Fruit fly (Drosophila melanogaster): ENCODE results near the gene CG33177.

The CG33177 gene

dm6 chrX:15074646-15075351, 6.4 kb upstream of the CG33177 start (continued):
- peak; percentile 94 for TF ChIP-seq Fer1 (GFP tag; optimal IDR thresholded peaks at IDR 0.05)
- TF ChIP-seq tna (GFP tag; IDR thresholded peaks at IDR 0.05; ENCODE audit: partially characterized antibody) = no peak
- peak; percentile 88 for TF ChIP-seq rib (GFP tag; IDR thresholded peaks at IDR 0.05)
- no peak for TF ChIP-seq knrl (GFP tag; IDR thresholded peaks at IDR 0.05; ENCODE audit: partially characterized antibody)
- TF ChIP-seq Hey (tag; optimal IDR thresholded peaks at IDR 0.05) = peak; percentile 67
- TF ChIP-seq CG2199 (GFP tag; IDR thresholded peaks at IDR 0.05) = no peak
- TF ChIP-seq bbx (GFP tag; IDR thresholded peaks at IDR 0.05; ENCODE audit: partially characterized antibody) = no peak
- peak; percentile 83 to 84 for TF ChIP-seq bsh (GFP tag; optimal IDR thresholded peaks at IDR 0.05)
- no peak for TF ChIP-seq cad (GFP tag; optimal IDR thresholded peaks at IDR 0.05)
- TF ChIP-seq Trl (optimal IDR thresholded peaks at IDR 0.05) = peak; percentile 52 to 73
- TF ChIP-seq Trl (GFP tag; optimal IDR thresholded peaks at IDR 0.05) = peak; percentile 93
- peak; percentile 64 for TF ChIP-seq Nf-YB (GFP tag; optimal IDR thresholded peaks at IDR 0.05)
- peak; percentile 86 for TF ChIP-seq CG13775 (GFP tag; optimal IDR thresholded peaks at IDR 0.05)
- TF ChIP-seq ap (GFP tag; IDR thresholded peaks at IDR 0.05) = peak; percentile 62
- TF ChIP-seq CG33213 (GFP tag; optimal IDR thresholded peaks at IDR 0.05) = peak; percentile 81
- TF ChIP-seq btn (GFP tag; optimal IDR thresholded peaks at IDR 0.05) = peak; percentile 64
- TF ChIP-seq amos (GFP tag; IDR thresholded peaks at IDR 0.05; ENCODE audit: partially characterized antibody) = peak; percentile 18; the same call in 1 of the 2 replicates
- peak; percentile 52 for TF ChIP-seq CG17186 (GFP tag; optimal IDR thresholded peaks at IDR 0.05)
- peak; percentile 85 for TF ChIP-seq H15 (GFP tag; IDR thresholded peaks at IDR 0.05)
- TF ChIP-seq Hand (GFP tag; optimal IDR thresholded peaks at IDR 0.05) = peak; percentile 80
- TF ChIP-seq Pdp1 (GFP tag; optimal IDR thresholded peaks at IDR 0.05) = peak; percentile 91 to 93
- peak; percentile 86 for TF ChIP-seq CG9817 (tag; optimal IDR thresholded peaks at IDR 0.05)
- peak; percentile 68; the same call in 1 of the 2 replicates for TF ChIP-seq Awh (GFP tag; IDR thresholded peaks at IDR 0.05)
- peak; percentile 83 for TF ChIP-seq CG7372 (GFP tag; IDR thresholded peaks at IDR 0.05)
- peak; percentile 86 for TF ChIP-seq p53 (GFP tag; optimal IDR thresholded peaks at IDR 0.05)
- peak; percentile 65 for TF ChIP-seq Sry-δ (GFP tag; optimal IDR thresholded peaks at IDR 0.05)
- TF ChIP-seq org-1 (GFP tag; optimal IDR thresholded peaks at IDR 0.05) = peak; percentile 89
- peak; percentile 79 for TF ChIP-seq CG13894 (tag; optimal IDR thresholded peaks at IDR 0.05)
- TF ChIP-seq slbo (GFP tag; IDR thresholded peaks at IDR 0.05) = peak; percentile 97
- TF ChIP-seq peb (GFP tag; IDR thresholded peaks at IDR 0.05) = peak; percentile 33; the same call in 1 of the 2 replicates
- peak; percentile 91 for TF ChIP-seq pnt (GFP tag; optimal IDR thresholded peaks at IDR 0.05)
- no peak for TF ChIP-seq Kr (GFP tag; optimal IDR thresholded peaks at IDR 0.05)
- TF ChIP-seq usp (GFP tag; optimal IDR thresholded peaks at IDR 0.05) = no peak
- TF ChIP-seq HLH3B (GFP tag; IDR thresholded peaks at IDR 0.05) = peak; percentile 85
- peak; percentile 92 for TF ChIP-seq gro (GFP tag; optimal IDR thresholded peaks at IDR 0.05)
- no peak for TF ChIP-seq prd (optimal IDR thresholded peaks at IDR 0.05)
- peak; percentile 89 for TF ChIP-seq prd (GFP tag; IDR thresholded peaks at IDR 0.05)
- peak; percentile 89 for TF ChIP-seq CG9609 (GFP tag; optimal IDR thresholded peaks at IDR 0.05)
- TF ChIP-seq zf30C (GFP tag; optimal IDR thresholded peaks at IDR 0.05) = no peak
- peak; percentile 95 for TF ChIP-seq CG9932 (GFP tag; IDR thresholded peaks at IDR 0.05)
- peak; percentile 77 for TF ChIP-seq tio (GFP tag; optimal IDR thresholded peaks at IDR 0.05)
- peak; percentile 40 for TF ChIP-seq zen (tag; optimal IDR thresholded peaks at IDR 0.05)
- no peak for TF ChIP-seq zen2 (GFP tag; IDR thresholded peaks at IDR 0.05; ENCODE audit: partially characterized antibody)
- no peak for TF ChIP-seq CG1832 (GFP tag; optimal IDR thresholded peaks at IDR 0.05)
- peak; percentile 64 for TF ChIP-seq exex (tag; optimal IDR thresholded peaks at IDR 0.05)
- peak; percentile 84 for TF ChIP-seq CG10654 (GFP tag; optimal IDR thresholded peaks at IDR 0.05)
- peak; percentile 82 for TF ChIP-seq tup (GFP tag; optimal IDR thresholded peaks at IDR 0.05)
- TF ChIP-seq Aef1 (GFP tag; IDR thresholded peaks at IDR 0.05) = peak; percentile 89
- no peak for TF ChIP-seq Scr (GFP tag; IDR thresholded peaks at IDR 0.05; ENCODE audit: partially characterized antibody)
- TF ChIP-seq wek (GFP tag; optimal IDR thresholded peaks at IDR 0.05) = peak; percentile 12

Data from whole organism, embryonic.